Fruit fly (Drosophila melanogaster) whole organism, embryonic: ENCODE data around the gene CG8892.

Source experiments
- Atf-2 ChIP-seq: fragments of 200-800 bp; sonication (Bioruptor generic); optimal IDR thresholded peaks from 2 replicates; lab custom pipeline; 2016; ENCODE audit warnings: missing biosample characterization, missing genetic modification characterization
- B-H1 ChIP-seq: fragments of 200-800 bp; sonication (Bioruptor generic); IDR thresholded peaks from 3 replicates; pipeline ENCODE4 v1.3.6; 2022; ENCODE audit warnings: missing biosample characterization, missing genetic modification characterization
- CG14965 ChIP-seq: fragments of 200-800 bp; sonication (Bioruptor generic); optimal IDR thresholded peaks from 2 replicates; lab custom pipeline; 2016; ENCODE audit warnings: missing biosample characterization, missing genetic modification characterization, borderline replicate concordance
- CG16815 ChIP-seq: fragments of 200-800 bp; sonication (Bioruptor generic); optimal IDR thresholded peaks from 3 replicates; lab custom pipeline; 2017; ENCODE audit warnings: missing biosample characterization, mild to moderate bottlenecking, missing genetic modification characterization
- CG17359 ChIP-seq: fragments of 200-800 bp; sonication (Bioruptor generic); optimal IDR thresholded peaks from 3 replicates; lab custom pipeline; 2018; ENCODE audit warnings: missing biosample characterization, mild to moderate bottlenecking, missing genetic modification characterization, moderate library complexity
- CG17612 ChIP-seq: fragments of 200-800 bp; sonication (Bioruptor generic); IDR thresholded peaks from 2 replicates; pipeline ENCODE4 v1.3.6; 2022; ENCODE audit warnings: missing biosample characterization, missing genetic modification characterization
- CG18619 ChIP-seq: fragments of 200-800 bp; sonication (Bioruptor generic); optimal IDR thresholded peaks from 3 replicates; lab custom pipeline; 2017; ENCODE audit warnings: missing biosample characterization, mild to moderate bottlenecking, missing genetic modification characterization
- CG34422 ChIP-seq: fragments of 200-800 bp; sonication (Bioruptor generic); IDR thresholded peaks from 3 replicates; pipeline ENCODE4 v1.3.6; 2022; ENCODE audit warnings: missing biosample characterization, missing genetic modification characterization
- CG3995 ChIP-seq: fragments of 200-800 bp; sonication (Bioruptor generic); optimal IDR thresholded peaks from 3 replicates; lab custom pipeline; 2016; ENCODE audit warnings: missing biosample characterization, missing genetic modification characterization
- CG4404 ChIP-seq: fragments of 200-800 bp; sonication (Bioruptor generic); IDR thresholded peaks from 2 replicates; pipeline ENCODE4 v1.3.6; 2022; ENCODE audit warnings: missing biosample characterization, missing genetic modification characterization
- CG7271 ChIP-seq: fragments of 200-800 bp; sonication (Bioruptor generic); optimal IDR thresholded peaks from 2 replicates; lab custom pipeline; 2018; ENCODE audit warnings: missing biosample characterization, mild to moderate bottlenecking, missing genetic modification characterization, moderate library complexity
- CG8089 ChIP-seq: fragments of 200-800 bp; sonication (Bioruptor generic); optimal IDR thresholded peaks from 3 replicates; lab custom pipeline; 2016; ENCODE audit warnings: missing biosample characterization, missing genetic modification characterization
- CG8281 ChIP-seq: fragments of 200-800 bp; sonication (Bioruptor generic); optimal IDR thresholded peaks from 2 replicates; lab custom pipeline; 2018; ENCODE audit warnings: missing biosample characterization, mild to moderate bottlenecking, missing genetic modification characterization, moderate library complexity
- CG9797 ChIP-seq: fragments of 200-800 bp; sonication (Bioruptor generic); optimal IDR thresholded peaks from 3 replicates; lab custom pipeline; 2018; ENCODE audit warnings: missing biosample characterization, mild to moderate bottlenecking, missing genetic modification characterization
- CHES-1-like ChIP-seq: fragments of 200-800 bp; sonication (Bioruptor generic); optimal IDR thresholded peaks from 2 replicates; lab custom pipeline; 2016; ENCODE audit warnings: missing biosample characterization, missing genetic modification characterization
- Dll ChIP-seq: fragments of 200-800 bp; sonication (Bioruptor generic); IDR thresholded peaks from 4 replicates; pipeline ENCODE4 v1.3.6; 2022; ENCODE audit warnings: missing biosample characterization, missing genetic modification characterization; ENCODE audit not compliant: partially characterized antibody
- Dp ChIP-seq: fragments of 200-800 bp; sonication (Bioruptor generic); optimal IDR thresholded peaks from 2 replicates; lab custom pipeline; 2018; ENCODE audit warnings: missing biosample characterization, mild to moderate bottlenecking, missing genetic modification characterization, moderate library complexity
- Fer3 ChIP-seq: fragments of 200-800 bp; sonication (Bioruptor generic); optimal IDR thresholded peaks from 2 replicates; lab custom pipeline; 2018; ENCODE audit warnings: missing biosample characterization, mild to moderate bottlenecking, missing genetic modification characterization, moderate library complexity
- Hr51 ChIP-seq, 2 experiments: fragments of 200-800 bp; sonication (Bioruptor generic); optimal IDR thresholded peaks; 2 replicates in 1 of 2; 3 replicates in 1 of 2; lab custom pipeline; 2016 to 2018; ENCODE audit warnings: missing biosample characterization in 2 of 2, missing genetic modification characterization in 2 of 2, mild to moderate bottlenecking in 1 of 2, moderate library complexity in 1 of 2
- Hr78 ChIP-seq, 2 experiments: fragments of 200-800 bp in 1 of 2; fragments of >200 bp in 1 of 2; sonication (Bioruptor generic) in 1 of 2; optimal IDR thresholded peaks; 2 replicates each; lab custom pipeline; 2017 to 2019; ENCODE audit warnings: missing biosample characterization in 2 of 2, missing genetic modification characterization in 2 of 2, mild to moderate bottlenecking in 1 of 2, moderate library complexity in 1 of 2
- Hsf ChIP-seq: fragments of 200-800 bp; sonication (Bioruptor generic); optimal IDR thresholded peaks from 3 replicates; lab custom pipeline; 2016; ENCODE audit warnings: missing biosample characterization, missing genetic modification characterization
- MBD-R2 ChIP-seq: fragments of 200-800 bp; sonication (Bioruptor generic); IDR thresholded peaks from 2 replicates; pipeline ENCODE4 v1.3.6; 2022; ENCODE audit warnings: missing biosample characterization, missing genetic modification characterization
- Mad ChIP-seq: fragments of 200-800 bp; sonication (Bioruptor generic); optimal IDR thresholded peaks from 2 replicates; lab custom pipeline; 2016; ENCODE audit warnings: missing biosample characterization, missing genetic modification characterization
- NFAT ChIP-seq: fragments of 200-800 bp; sonication (Bioruptor generic); IDR thresholded peaks from 2 replicates; pipeline ENCODE4 v1.3.6; 2022; ENCODE audit warnings: missing biosample characterization, missing genetic modification characterization
- Neu2 ChIP-seq: fragments of 200-800 bp; sonication (Bioruptor generic); optimal IDR thresholded peaks from 3 replicates; lab custom pipeline; 2016; ENCODE audit warnings: missing biosample characterization, missing genetic modification characterization, borderline replicate concordance
- PHDP ChIP-seq: fragments of 200-800 bp; sonication (Bioruptor generic); optimal IDR thresholded peaks from 3 replicates; lab custom pipeline; 2018; ENCODE audit warnings: missing biosample characterization, mild to moderate bottlenecking, missing genetic modification characterization, moderate library complexity
- Rx ChIP-seq: fragments of 200-800 bp; sonication (Bioruptor generic); IDR thresholded peaks from 2 replicates; pipeline ENCODE4 v1.3.6; 2022; ENCODE audit warnings: missing biosample characterization, missing genetic modification characterization
- Six4 ChIP-seq: fragments of 200-800 bp; sonication (Bioruptor generic); optimal IDR thresholded peaks from 2 replicates; lab custom pipeline; 2016; ENCODE audit warnings: missing biosample characterization, missing genetic modification characterization
- Spps ChIP-seq: fragments of 200-800 bp; sonication (Bioruptor generic); optimal IDR thresholded peaks from 2 replicates; lab custom pipeline; 2018; ENCODE audit warnings: missing biosample characterization, mild to moderate bottlenecking, missing genetic modification characterization
- aop ChIP-seq: fragments of 200-800 bp; sonication (Bioruptor generic); IDR thresholded peaks from 2 replicates; pipeline ENCODE4 v1.3.6; 2022; ENCODE audit warnings: missing biosample characterization, missing genetic modification characterization
- bbx ChIP-seq: fragments of 200-800 bp; sonication (Bioruptor generic); IDR thresholded peaks from 2 replicates; pipeline ENCODE4 v1.3.6; 2022; ENCODE audit warnings: missing biosample characterization, missing genetic modification characterization; ENCODE audit not compliant: partially characterized antibody
- cato ChIP-seq: fragments of 200-800 bp; sonication (Bioruptor generic); optimal IDR thresholded peaks from 2 replicates; lab custom pipeline; 2016; ENCODE audit warnings: missing biosample characterization, missing genetic modification characterization, borderline replicate concordance
- cwo ChIP-seq: fragments of 200-800 bp; sonication (Bioruptor generic); optimal IDR thresholded peaks from 3 replicates; lab custom pipeline; 2017; ENCODE audit warnings: missing biosample characterization, missing genetic modification characterization, mild to moderate bottlenecking, moderate library complexity, missing genetic modification reagents
- da ChIP-seq: fragments of 200-800 bp; sonication (Bioruptor generic); optimal IDR thresholded peaks from 2 replicates; lab custom pipeline; 2016; ENCODE audit warnings: missing biosample characterization, missing genetic modification characterization
- dati ChIP-seq: fragments of 200-800 bp; sonication (Bioruptor generic); IDR thresholded peaks from 2 replicates; pipeline ENCODE4 v1.3.6; 2022; ENCODE audit warnings: missing biosample characterization, missing genetic modification characterization
- inv ChIP-seq: fragments of 200-800 bp; sonication (Bioruptor generic); IDR thresholded peaks from 2 replicates; pipeline ENCODE4 v1.3.6; 2022; ENCODE audit warnings: missing biosample characterization, missing genetic modification characterization; ENCODE audit not compliant: partially characterized antibody
- jing ChIP-seq: fragments of 200-800 bp; sonication (Bioruptor generic); optimal IDR thresholded peaks from 2 replicates; lab custom pipeline; 2018; ENCODE audit warnings: missing biosample characterization, mild to moderate bottlenecking, missing genetic modification characterization
- jumu ChIP-seq: fragments of 200-800 bp; sonication (Bioruptor generic); optimal IDR thresholded peaks from 3 replicates; lab custom pipeline; 2016; ENCODE audit warnings: missing biosample characterization, missing genetic modification characterization
- kah ChIP-seq: fragments of 200-800 bp; sonication (Bioruptor generic); optimal IDR thresholded peaks from 2 replicates; lab custom pipeline; 2018; ENCODE audit warnings: missing biosample characterization, mild to moderate bottlenecking, missing genetic modification characterization
- ken ChIP-seq: fragments of 200-800 bp; sonication (Bioruptor generic); IDR thresholded peaks from 3 replicates; pipeline ENCODE4 v1.3.6; 2022; ENCODE audit warnings: missing biosample characterization, missing genetic modification characterization
- lov ChIP-seq, 2 experiments: fragments of 200-800 bp in 1 of 2; fragments of >200 bp in 1 of 2; sonication (Bioruptor generic) in 1 of 2; IDR thresholded peaks in 1 of 2; optimal IDR thresholded peaks in 1 of 2; 2 replicates in 1 of 2; 3 replicates in 1 of 2; pipeline versions ENCODE4 v1.3.6 to Lab custom; 2017 to 2022; ENCODE audit warnings: missing biosample characterization in 1 of 2, missing genetic modification characterization in 1 of 2
- nerfin-2 ChIP-seq: fragments of 200-800 bp; sonication (Bioruptor generic); IDR thresholded peaks from 2 replicates; pipeline ENCODE4 v1.3.6; 2022; ENCODE audit warnings: missing biosample characterization, missing genetic modification characterization; ENCODE audit not compliant: partially characterized antibody
- nmo ChIP-seq: fragments of 200-800 bp; sonication (Bioruptor generic); optimal IDR thresholded peaks from 2 replicates; lab custom pipeline; 2018; ENCODE audit warnings: missing biosample characterization, mild to moderate bottlenecking, missing genetic modification characterization, moderate library complexity
- pb ChIP-seq: fragments of 200-800 bp; sonication (Bioruptor generic); optimal IDR thresholded peaks from 3 replicates; lab custom pipeline; 2016; ENCODE audit warnings: missing biosample characterization, missing genetic modification characterization
- pnt ChIP-seq: fragments of 200-800 bp; sonication (Bioruptor generic); optimal IDR thresholded peaks from 3 replicates; lab custom pipeline; 2016; ENCODE audit warnings: missing biosample characterization, missing genetic modification characterization
- pzg ChIP-seq: fragments of 200-800 bp; sonication (Bioruptor generic); optimal IDR thresholded peaks from 3 replicates; lab custom pipeline; 2018; ENCODE audit warnings: missing biosample characterization, mild to moderate bottlenecking, missing genetic modification characterization, moderate library complexity
- shn ChIP-seq: fragments of 200-800 bp; sonication (Bioruptor generic); optimal IDR thresholded peaks from 3 replicates; lab custom pipeline; 2016; ENCODE audit warnings: missing biosample characterization, missing genetic modification characterization

The CG8892 gene

dm6 chr2L:4997401-4998259 lies 16.2 kb upstream of the CG8892 start (continued):
- TF ChIP-seq Neu2 (GFP tag; lab: Kevin White, UChicago): peak; percentile 94
- TF ChIP-seq cwo (GFP tag; lab: Kevin White, UChicago): peak; percentile 97
- peak; percentile 98 for TF ChIP-seq Mad (GFP tag; lab: Kevin White, UChicago)
- peak; percentile 99 for TF ChIP-seq dati (GFP tag; lab: Robert Waterston, UW)
- TF ChIP-seq CG14965: peak; percentile 92
- TF ChIP-seq pb (GFP tag; lab: Kevin White, UChicago): peak; percentile 99
- peak; percentile 99 for TF ChIP-seq CG16815
- peak; percentile 98 for TF ChIP-seq CG17612
- peak; percentile 99 for TF ChIP-seq Hsf (GFP tag; lab: Kevin White, UChicago)
- peak; percentile 74 for TF ChIP-seq nerfin-2 (GFP tag; lab: Robert Waterston, UW)
- peak; percentile 97 for TF ChIP-seq kah (GFP tag; lab: Kevin White, UChicago)
- peak; percentile 98 to 99 for TF ChIP-seq Hr51 (GFP tag; optimal IDR thresholded peaks at IDR 0.05; lab: Kevin White, UChicago)
- peak; percentile 99 for TF ChIP-seq NFAT
- TF ChIP-seq CG4404 (GFP tag; lab: Robert Waterston, UW): peak; percentile 98
- peak; percentile 99 for TF ChIP-seq B-H1 (GFP tag; lab: Robert Waterston, UW)
- peak; percentile 63 for TF ChIP-seq bbx (GFP tag; lab: Robert Waterston, UW)
- peak; percentile 98 for TF ChIP-seq CG18619 (GFP tag; lab: Kevin White, UChicago)
- TF ChIP-seq jumu (GFP tag; lab: Kevin White, UChicago): peak; percentile 99
- TF ChIP-seq aop (GFP tag; lab: Robert Waterston, UW): peak; percentile 96
- peak; percentile 41 for TF ChIP-seq pzg (GFP tag; lab: Kevin White, UChicago)
- peak; percentile 100 for TF ChIP-seq CG34422
- peak; percentile 99 for TF ChIP-seq ken (GFP tag; lab: Robert Waterston, UW)
- peak; percentile 48 for TF ChIP-seq Dp (GFP tag; lab: Kevin White, UChicago)
- TF ChIP-seq Dll: peak; percentile 59; the same call in 1 of the 4 replicates
- TF ChIP-seq lov (optimal IDR thresholded peaks at IDR 0.05; lab: Kevin White, UChicago): no peak
- peak; percentile 98 for TF ChIP-seq lov (GFP tag; IDR thresholded peaks at IDR 0.05; lab: Robert Waterston, UW)
- TF ChIP-seq nmo: peak; percentile 99
- peak; percentile 82 for TF ChIP-seq CG3995
- peak; percentile 99 for TF ChIP-seq Rx (GFP tag; lab: Robert Waterston, UW)
- TF ChIP-seq inv (GFP tag; lab: Robert Waterston, UW): peak; percentile 62
- TF ChIP-seq CG8089 (GFP tag; lab: Kevin White, UChicago): peak; percentile 99
- peak; percentile 67 for TF ChIP-seq CG9797 (GFP tag; lab: Kevin White, UChicago)
- peak; percentile 89 for TF ChIP-seq CG7271
- TF ChIP-seq da (GFP tag; lab: Kevin White, UChicago): peak; percentile 99
- peak; percentile 99 for TF ChIP-seq Atf-2
- TF ChIP-seq Fer3 (tag; lab: Kevin White, UChicago): peak; percentile 99
- peak; percentile 100 for TF ChIP-seq shn (GFP tag; lab: Kevin White, UChicago)
- peak in 1 of 2 experiments; percentile 97 for TF ChIP-seq Hr78 (GFP tag; optimal IDR thresholded peaks at IDR 0.05; lab: Kevin White, UChicago)
- TF ChIP-seq CG8281: peak; percentile 92
- TF ChIP-seq Spps (tag; lab: Kevin White, UChicago): peak; percentile 98
- peak; percentile 99 for TF ChIP-seq pnt (GFP tag; lab: Kevin White, UChicago)
- TF ChIP-seq CHES-1-like: peak; percentile 99
- TF ChIP-seq Six4: peak; percentile 99
- TF ChIP-seq PHDP (tag; lab: Kevin White, UChicago): peak; percentile 99
- peak; percentile 99 for TF ChIP-seq jing
- peak; percentile 99 for TF ChIP-seq CG17359 (tag; lab: Kevin White, UChicago)
- TF ChIP-seq MBD-R2: peak; percentile 99
- TF ChIP-seq cato (GFP tag; lab: Kevin White, UChicago): peak; percentile 99
